Worm (Caenorhabditis elegans) whole organism, L3 larva: ENCODE results near the gene flp-15.

Experiments
- R02D3.7 ChIP-seq: fragments of 150-350 bp; optimal IDR thresholded peaks from 2 replicates; lab custom pipeline; 2014; ENCODE audit warnings: missing biosample characterization, missing genetic modification characterization
- ZK546.5 ChIP-seq: sonication (generic microtip); optimal IDR thresholded peaks from 2 replicates; lab custom pipeline; 2017; ENCODE audit warnings: missing biosample characterization, missing genetic modification characterization
- aly-2 ChIP-seq: fragments of 150-350 bp; optimal IDR thresholded peaks from 2 replicates; lab custom pipeline; 2014; ENCODE audit warnings: missing biosample characterization, missing genetic modification characterization
- ama-1 ChIP-seq: fragments of 150-350 bp; optimal IDR thresholded peaks from 2 replicates; lab custom pipeline; 2018
- ceh-16 ChIP-seq: sonication (generic microtip); optimal IDR thresholded peaks from 2 replicates; lab custom pipeline; 2017; ENCODE audit warnings: missing biosample characterization, missing genetic modification characterization
- ceh-28 ChIP-seq: fragments of 150-350 bp; optimal IDR thresholded peaks from 2 replicates; lab custom pipeline; 2014; ENCODE audit warnings: missing biosample characterization, missing genetic modification reagents, missing genetic modification characterization
- ceh-82 ChIP-seq: fragments of 150-350 bp; optimal IDR thresholded peaks from 2 replicates; lab custom pipeline; 2014; ENCODE audit warnings: missing biosample characterization, missing genetic modification characterization
- ceh-9 ChIP-seq: sonication (generic microtip); optimal IDR thresholded peaks from 2 replicates; lab custom pipeline; 2018; ENCODE audit warnings: missing biosample characterization, missing genetic modification characterization
- daf-12 ChIP-seq: fragments of 150-350 bp; optimal IDR thresholded peaks from 2 replicates; lab custom pipeline; 2014; ENCODE audit warnings: missing biosample characterization, missing genetic modification reagents, missing genetic modification characterization
- egl-5 ChIP-seq: fragments of 150-350 bp; optimal IDR thresholded peaks from 2 replicates; lab custom pipeline; 2017; ENCODE audit warnings: missing biosample characterization, missing genetic modification reagents, missing genetic modification characterization, inconsistent platforms
- elt-1 ChIP-seq: fragments of 150-350 bp; optimal IDR thresholded peaks from 2 replicates; lab custom pipeline; 2014; ENCODE audit warnings: missing biosample characterization, missing genetic modification characterization
- elt-2 ChIP-seq: sonication (generic microtip); optimal IDR thresholded peaks from 2 replicates; lab custom pipeline; 2016; ENCODE audit warnings: missing genetic modification reagents, mild to moderate bottlenecking, missing genetic modification characterization, missing compliant biosample characterization
- elt-3 ChIP-seq, 3 experiments: fragments of 150-350 bp in 1 of 3; sonication (generic microtip) in 2 of 3; optimal IDR thresholded peaks; 2 replicates in 2 of 3; 4 replicates in 1 of 3; lab custom pipeline; 2014 to 2017; ENCODE audit warnings: missing biosample characterization in 3 of 3, missing genetic modification characterization in 3 of 3
- fkh-10 ChIP-seq: sonication (generic microtip); optimal IDR thresholded peaks from 2 replicates; lab custom pipeline; 2017; ENCODE audit warnings: missing biosample characterization, missing genetic modification reagents, missing genetic modification characterization
- fkh-2 ChIP-seq: fragments of 150-350 bp; optimal IDR thresholded peaks from 2 replicates; lab custom pipeline; 2014; ENCODE audit warnings: missing biosample characterization, missing genetic modification reagents, missing genetic modification characterization
- fos-1 ChIP-seq: fragments of 150-350 bp; optimal IDR thresholded peaks from 2 replicates; lab custom pipeline; 2014; ENCODE audit warnings: missing biosample characterization, missing genetic modification characterization
- hmg-11 ChIP-seq: sonication (generic microtip); optimal IDR thresholded peaks from 2 replicates; lab custom pipeline; 2016; ENCODE audit warnings: missing genetic modification characterization, missing compliant biosample characterization
- jun-1 ChIP-seq: fragments of 150-350 bp; optimal IDR thresholded peaks from 2 replicates; lab custom pipeline; 2014; ENCODE audit warnings: missing biosample characterization, missing genetic modification reagents, missing genetic modification characterization
- lin-15B ChIP-seq: fragments of 150-350 bp; optimal IDR thresholded peaks from 2 replicates; lab custom pipeline; 2014; ENCODE audit warnings: missing biosample characterization, missing genetic modification characterization
- lin-39 ChIP-seq: fragments of 150-350 bp; optimal IDR thresholded peaks from 2 replicates; lab custom pipeline; 2018; ENCODE audit warnings: missing biosample characterization, missing genetic modification reagents, missing genetic modification characterization
- lsy-12 ChIP-seq: sonication (generic microtip); optimal IDR thresholded peaks from 2 replicates; lab custom pipeline; 2016; ENCODE audit warnings: mild to moderate bottlenecking, missing genetic modification characterization, missing compliant biosample characterization
- mdl-1 ChIP-seq: fragments of 150-350 bp; optimal IDR thresholded peaks from 2 replicates; lab custom pipeline; 2014; ENCODE audit warnings: missing biosample characterization, missing genetic modification characterization
- mml-1 ChIP-seq: fragments of 150-350 bp; sonication (generic microtip); optimal IDR thresholded peaks from 3 replicates; lab custom pipeline; 2014; ENCODE audit warnings: missing biosample characterization, missing genetic modification characterization
- nfya-1 ChIP-seq: sonication (generic microtip); optimal IDR thresholded peaks from 2 replicates; lab custom pipeline; 2017; ENCODE audit warnings: missing genetic modification characterization, mild to moderate bottlenecking, missing compliant biosample characterization, antibody characterized with exemption, moderate library complexity; ENCODE audit not compliant: insufficient read depth
- nhr-11 ChIP-seq: fragments of 150-350 bp; optimal IDR thresholded peaks from 2 replicates; lab custom pipeline; 2014; ENCODE audit warnings: missing biosample characterization, missing genetic modification characterization
- nhr-12 ChIP-seq: fragments of 150-350 bp; optimal IDR thresholded peaks from 2 replicates; lab custom pipeline; 2014; ENCODE audit warnings: missing biosample characterization, missing genetic modification characterization
- nhr-23 ChIP-seq: fragments of 150-350 bp; optimal IDR thresholded peaks from 2 replicates; lab custom pipeline; 2014; ENCODE audit warnings: missing biosample characterization, missing genetic modification reagents, missing genetic modification characterization
- nhr-237 ChIP-seq: fragments of 150-350 bp; optimal IDR thresholded peaks from 2 replicates; lab custom pipeline; 2014; ENCODE audit warnings: missing biosample characterization, missing genetic modification characterization
- nhr-43 ChIP-seq: sonication (generic microtip); optimal IDR thresholded peaks from 2 replicates; lab custom pipeline; 2016; ENCODE audit warnings: mild to moderate bottlenecking, missing genetic modification characterization, missing compliant biosample characterization; ENCODE audit not compliant: poor library complexity, severe bottlenecking
- nhr-67 ChIP-seq: fragments of 150-350 bp; optimal IDR thresholded peaks from 2 replicates; lab custom pipeline; 2014; ENCODE audit warnings: missing biosample characterization, missing genetic modification characterization
- nhr-76 ChIP-seq: fragments of 150-350 bp; sonication (generic microtip); optimal IDR thresholded peaks from 5 replicates; lab custom pipeline; 2014; ENCODE audit warnings: missing biosample characterization, missing genetic modification characterization
- nhr-77 ChIP-seq: fragments of 150-350 bp; optimal IDR thresholded peaks from 2 replicates; lab custom pipeline; 2014; ENCODE audit warnings: missing biosample characterization, missing genetic modification characterization
- pha-4 ChIP-seq: fragments of 150-350 bp; optimal IDR thresholded peaks from 2 replicates; lab custom pipeline; 2014; ENCODE audit warnings: missing biosample characterization, missing genetic modification reagents, missing genetic modification characterization
- pqm-1 ChIP-seq: fragments of 150-350 bp; optimal IDR thresholded peaks from 2 replicates; lab custom pipeline; 2017; ENCODE audit warnings: missing biosample characterization, missing genetic modification characterization, inconsistent platforms
- skn-1 ChIP-seq: fragments of 150-350 bp; optimal IDR thresholded peaks from 2 replicates; lab custom pipeline; 2014; ENCODE audit warnings: missing biosample characterization, missing genetic modification characterization
- tbx-2 ChIP-seq: sonication (generic microtip); optimal IDR thresholded peaks from 2 replicates; lab custom pipeline; 2016; ENCODE audit warnings: mild to moderate bottlenecking, missing genetic modification characterization, missing compliant biosample characterization
- unc-39 ChIP-seq: sonication (generic microtip); optimal IDR thresholded peaks from 4 replicates; lab custom pipeline; 2017; ENCODE audit warnings: missing biosample characterization, missing genetic modification characterization
- unc-62 ChIP-seq: fragments of 150-350 bp; sonication (generic microtip); optimal IDR thresholded peaks from 4 replicates; lab custom pipeline; 2014; ENCODE audit warnings: missing biosample characterization, missing genetic modification reagents, missing genetic modification characterization
- zag-1 ChIP-seq: fragments of 150-350 bp; optimal IDR thresholded peaks from 2 replicates; lab custom pipeline; 2014; ENCODE audit warnings: missing biosample characterization, missing genetic modification characterization
- ztf-11 ChIP-seq: fragments of 150-350 bp; optimal IDR thresholded peaks from 2 replicates; lab custom pipeline; 2014; ENCODE audit warnings: missing biosample characterization, missing genetic modification characterization
- ztf-4 ChIP-seq: fragments of 150-350 bp; optimal IDR thresholded peaks from 2 replicates; lab custom pipeline; 2014; ENCODE audit warnings: missing biosample characterization, missing genetic modification characterization

The flp-15 gene

ce11 chrIII:13708415-13708814 lies 40.8 kb upstream of the flp-15 start:
- TF ChIP-seq tbx-2 (tag; lab: Kevin White, UChicago) (no peak), nfya-1 (tag; lab: Kevin White, UChicago) (peak; percentile 82)

ce11 chrIII:13701691-13702090 lies 34.1 kb upstream of the flp-15 start, which contains the start of gene lit-1:
Gene lit-1 (plus strand): TSS chrIII:13701991.
- TF ChIP-seq nhr-43 (no peak), aly-2 (tag; lab: Kevin White, UChicago) (no peak), nhr-11 (tag; lab: Kevin White, UChicago) (no peak), elt-1 (tag; lab: Kevin White, UChicago) (no peak), R02D3.7 (tag; lab: Kevin White, UChicago) (no peak), skn-1 (tag; lab: Kevin White, UChicago) (no peak), ZK546.5 (tag; lab: Kevin White, UChicago) (no peak)

- no peak for TF ChIP-seq elt-3 (tag; optimal IDR thresholded peaks at IDR 0.05; lab: Kevin White, UChicago)
- TF ChIP-seq ceh-9: no peak
- no peak for TF ChIP-seq nhr-76 (tag; lab: Kevin White, UChicago)
- TF ChIP-seq hmg-11 (tag; lab: Kevin White, UChicago): peak; percentile 60
- TF ChIP-seq nhr-43: no peak
- no peak for TF ChIP-seq mml-1
- no peak for TF ChIP-seq unc-39 (tag; lab: Kevin White, UChicago)
- TF ChIP-seq fkh-2 (tag; lab: Kevin White, UChicago): no peak
- no peak for TF ChIP-seq ceh-16
- peak; percentile 22 for TF ChIP-seq lin-15B
- TF ChIP-seq nhr-67 (tag; lab: Kevin White, UChicago): no peak
- no peak for TF ChIP-seq fos-1 (tag; lab: Kevin White, UChicago)
- no peak for TF ChIP-seq ama-1
- TF ChIP-seq elt-2 (tag; lab: Kevin White, UChicago): no peak
- TF ChIP-seq ceh-28 (tag; lab: Kevin White, UChicago): no peak
- TF ChIP-seq elt-1 (tag; lab: Kevin White, UChicago): no peak
- TF ChIP-seq daf-12 (tag; lab: Kevin White, UChicago): no peak
- no peak for TF ChIP-seq jun-1 (tag; lab: Kevin White, UChicago)
- no peak for TF ChIP-seq zag-1 (tag; lab: Kevin White, UChicago)
- TF ChIP-seq mdl-1 (tag; lab: Kevin White, UChicago): no peak
- TF ChIP-seq nhr-11 (tag; lab: Kevin White, UChicago): no peak
- TF ChIP-seq nfya-1 (tag; lab: Kevin White, UChicago): peak; percentile 67
- no peak for TF ChIP-seq ceh-82 (tag; lab: Kevin White, UChicago)
- no peak for TF ChIP-seq egl-5 (tag; lab: Kevin White, UChicago)
- no peak for TF ChIP-seq nhr-23 (tag; lab: Kevin White, UChicago)
- TF ChIP-seq lsy-12 (tag; lab: Kevin White, UChicago): no peak
- TF ChIP-seq nhr-12: no peak
- no peak for TF ChIP-seq nhr-77 (tag; lab: Kevin White, UChicago)
- peak; percentile 0 for TF ChIP-seq fkh-10
- TF ChIP-seq nhr-237 (tag; lab: Kevin White, UChicago): no peak
- TF ChIP-seq pqm-1: no peak
- no peak for TF ChIP-seq skn-1 (tag; lab: Kevin White, UChicago)
- no peak for TF ChIP-seq ztf-4
- TF ChIP-seq aly-2 (tag; lab: Kevin White, UChicago): no peak
- TF ChIP-seq ztf-11 (tag; lab: Kevin White, UChicago): no peak
- TF ChIP-seq pha-4 (tag; lab: Kevin White, UChicago): no peak
- TF ChIP-seq R02D3.7 (tag; lab: Kevin White, UChicago): no peak
- no peak for TF ChIP-seq unc-62 (GFP tag; lab: Kevin White, UChicago)
- peak; percentile 51 for TF ChIP-seq lin-39 (tag; lab: Kevin White, UChicago)
These were observed 30.2 kb upstream of the flp-15 start for ce11 chrIII:13697822-13698221.
